Worm (Caenorhabditis elegans) whole organism, early embryonic: ENCODE measurements around the gene Y73B6BL.270.

Experiments
- B0310.2 ChIP-seq: sonication (generic microtip); optimal IDR thresholded peaks from 2 replicates; lab custom pipeline; 2016; ENCODE audit warnings: mild to moderate bottlenecking, missing genetic modification characterization, missing compliant biosample characterization
- aly-1 ChIP-seq: sonication (generic microtip); optimal IDR thresholded peaks from 2 replicates; lab custom pipeline; 2016; ENCODE audit warnings: missing genetic modification characterization, missing compliant biosample characterization
- ama-1 ChIP-seq: fragments of 150-350 bp; optimal IDR thresholded peaks from 2 replicates; lab custom pipeline; 2014
- ceh-36 ChIP-seq: sonication (generic microtip); optimal IDR thresholded peaks from 2 replicates; lab custom pipeline; 2016; ENCODE audit warnings: missing genetic modification characterization, inconsistent platforms, missing compliant biosample characterization
- tra-4 ChIP-seq: sonication (generic microtip); optimal IDR thresholded peaks from 2 replicates; lab custom pipeline; 2017; ENCODE audit warnings: missing genetic modification characterization, missing compliant biosample characterization

DNA sequence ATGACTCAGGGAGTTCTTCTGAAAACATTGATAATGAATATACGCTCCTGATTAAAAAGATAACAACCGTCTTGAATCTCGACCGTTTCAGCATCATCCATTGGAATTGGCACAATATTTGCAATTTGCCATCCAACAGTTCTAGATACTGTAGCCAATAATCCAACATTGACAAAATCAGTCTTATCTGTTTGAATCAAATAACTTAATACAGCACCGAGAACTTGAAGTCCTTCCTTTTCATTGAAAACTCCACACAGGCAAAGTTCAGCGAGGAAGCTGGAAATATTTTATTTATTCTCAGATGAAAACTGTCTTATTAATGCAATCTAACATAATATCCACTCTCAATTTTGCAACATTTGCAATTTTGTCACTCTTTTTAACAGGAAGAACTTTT, 7.1 kb downstream of the Y73B6BL.270 start:
- TF ChIP-seq ceh-36 (tag; lab: Kevin White, UChicago) (no peak), ama-1 (no peak), aly-1 (tag; lab: Kevin White, UChicago) (no peak), B0310.2 (tag; lab: Kevin White, UChicago) (no peak), tra-4 (tag; lab: Kevin White, UChicago) (no peak)
